Fruit fly (Drosophila melanogaster): Measurements from ENCODE around the gene CG15594.

- no peak for TF ChIP-seq pan (optimal IDR thresholded peaks at IDR 0.05)
- no peak for TF ChIP-seq EcR (GFP tag; optimal IDR thresholded peaks at IDR 0.05)
- no peak for TF ChIP-seq CG8478 (optimal IDR thresholded peaks at IDR 0.05)
- TF ChIP-seq psq (optimal IDR thresholded peaks at IDR 0.05) = no peak
- TF ChIP-seq Dll (optimal IDR thresholded peaks at IDR 0.05) = no peak
Measured at dm6 chr3R:6241289-6241688, 46.2 kb upstream of the CG15594 start.
